Worm (Caenorhabditis elegans) whole organism, L4 larva: ENCODE measurements around the gene alg-1.

Experiments used
- F26F4.8 ChIP-seq: fragments of 200-800 bp; sonication (Bioruptor generic); conservative IDR thresholded peaks from 2 replicates; pipeline ENCODE4 v1.3.6; 2022; ENCODE audit warnings: missing genetic modification characterization, missing compliant biosample characterization
- F44E2.7 ChIP-seq: fragments of 200-800 bp; sonication (Bioruptor generic); IDR thresholded peaks from 2 replicates; pipeline ENCODE4 v2.1.2; 2022; ENCODE audit warnings: missing genetic modification characterization, missing compliant biosample characterization
- T20F7.1 ChIP-seq: fragments of 200-800 bp; sonication (Bioruptor generic); optimal IDR thresholded peaks from 2 replicates; lab custom pipeline; 2018; ENCODE audit warnings: mild to moderate bottlenecking, missing genetic modification characterization, missing compliant biosample characterization
- Y105C5A.15 ChIP-seq: fragments of 200-800 bp; sonication (Bioruptor generic); IDR thresholded peaks from 2 replicates; pipeline ENCODE4 v1.3.6; 2022; ENCODE audit warnings: missing genetic modification characterization, missing compliant biosample characterization
- ZK337.2 ChIP-seq: fragments of 200-800 bp; sonication (Bioruptor generic); IDR thresholded peaks from 2 replicates; pipeline ENCODE4 v1.3.6; 2022; ENCODE audit warnings: missing genetic modification reagents, missing genetic modification characterization, missing compliant biosample characterization
- aha-1 ChIP-seq: fragments of 150-350 bp; peaks from one replicate; lab custom pipeline; 2014; ENCODE audit warnings: missing biosample characterization, missing genetic modification characterization
- arid-1 ChIP-seq: fragments of 200-800 bp; sonication (Bioruptor generic); conservative IDR thresholded peaks from 2 replicates; pipeline ENCODE4 v1.3.6; 2022; ENCODE audit warnings: missing genetic modification reagents, missing genetic modification characterization, missing compliant biosample characterization
- ctbp-1 ChIP-seq: fragments of 200-800 bp; sonication (Bioruptor generic); IDR thresholded peaks from 2 replicates; pipeline ENCODE4 v1.3.6; 2022; ENCODE audit warnings: missing genetic modification reagents, missing genetic modification characterization, missing compliant biosample characterization
- daf-12 ChIP-seq: fragments of 150-350 bp; optimal IDR thresholded peaks from 2 replicates; lab custom pipeline; 2014; ENCODE audit warnings: missing biosample characterization, missing genetic modification reagents, missing genetic modification characterization
- daf-16 ChIP-seq, 3 experiments: sonication (generic microtip); optimal IDR thresholded peaks; 2 replicates each; lab custom pipeline; 2016 to 2017; ENCODE audit warnings: missing genetic modification characterization in 3 of 3, missing genetic modification reagents in 3 of 3, mild to moderate bottlenecking in 2 of 3, missing compliant biosample characterization in 2 of 3, missing biosample characterization in 1 of 3, moderate library complexity in 1 of 3
- dmd-6 ChIP-seq: fragments of 200-800 bp; sonication (Bioruptor generic); IDR thresholded peaks from 2 replicates; pipeline ENCODE4 v1.3.6; 2022; ENCODE audit warnings: missing genetic modification reagents, missing genetic modification characterization, missing compliant biosample characterization
- dmd-8 ChIP-seq: fragments of 200-800 bp; sonication (Bioruptor generic); IDR thresholded peaks from 2 replicates; pipeline ENCODE4 v1.3.6; 2022; ENCODE audit warnings: missing genetic modification characterization, missing compliant biosample characterization
- dmd-9 ChIP-seq: fragments of 200-800 bp; sonication (Bioruptor generic); IDR thresholded peaks from 2 replicates; pipeline ENCODE4 v1.3.6; 2022; ENCODE audit warnings: missing genetic modification reagents, missing genetic modification characterization, missing compliant biosample characterization
- dve-1 ChIP-seq: sonication (generic microtip); optimal IDR thresholded peaks from 2 replicates; lab custom pipeline; 2017; ENCODE audit warnings: antibody characterized with exemption, mild to moderate bottlenecking, missing genetic modification characterization, missing compliant biosample characterization; ENCODE audit not compliant: insufficient read depth
- hif-1 ChIP-seq, 2 experiments: sonication (generic microtip); optimal IDR thresholded peaks; 2 replicates each; lab custom pipeline; 2016 to 2017; ENCODE audit warnings: missing compliant biosample characterization in 2 of 2, missing genetic modification characterization in 2 of 2, missing genetic modification reagents in 2 of 2, missing genotype in 2 of 2, mild to moderate bottlenecking in 1 of 2
- hlh-11 ChIP-seq: fragments of 200-800 bp; sonication (Bioruptor generic); optimal IDR thresholded peaks from 2 replicates; lab custom pipeline; 2018; ENCODE audit warnings: mild to moderate bottlenecking, missing genetic modification characterization, missing compliant biosample characterization
- hlh-30 ChIP-seq: sonication (generic microtip); optimal IDR thresholded peaks from 2 replicates; lab custom pipeline; 2017; ENCODE audit warnings: antibody characterized with exemption, mild to moderate bottlenecking, missing genetic modification characterization, missing compliant biosample characterization; ENCODE audit not compliant: insufficient read depth
- hmg-1.1 ChIP-seq: fragments of 200-800 bp; sonication (Bioruptor generic); IDR thresholded peaks from 2 replicates; pipeline ENCODE4 v1.3.6; 2022; ENCODE audit warnings: missing genetic modification reagents, missing genetic modification characterization, missing compliant biosample characterization
- lsy-2 ChIP-seq, 2 experiments: fragments of 150-350 bp in 1 of 2; sonication (generic microtip) in 1 of 2; optimal IDR thresholded peaks; 2 replicates each; lab custom pipeline; 2014 to 2017; ENCODE audit warnings: missing biosample characterization in 2 of 2, missing genetic modification characterization in 2 of 2
- madf-5 ChIP-seq, 2 experiments: fragments of 200-800 bp; sonication (Bioruptor generic); IDR thresholded peaks; 2 replicates each; pipeline ENCODE4 v1.3.6; 2022; ENCODE audit warnings: missing compliant biosample characterization in 2 of 2, missing genetic modification characterization in 2 of 2
- mdl-1 ChIP-seq, 2 experiments: fragments of 150-350 bp in 1 of 2; sonication (generic microtip) in 1 of 2; optimal IDR thresholded peaks; 2 replicates each; lab custom pipeline; 2014 to 2017; ENCODE audit warnings: missing biosample characterization in 2 of 2, missing genetic modification characterization in 2 of 2
- mdt-29 ChIP-seq: fragments of 200-800 bp; sonication (Bioruptor generic); IDR thresholded peaks from 2 replicates; pipeline ENCODE4 v1.3.6; 2022; ENCODE audit warnings: missing genetic modification reagents, missing genetic modification characterization, missing compliant biosample characterization
- mep-1 ChIP-seq: fragments of 150-350 bp; sonication (generic microtip); optimal IDR thresholded peaks from 3 replicates; lab custom pipeline; 2014; ENCODE audit warnings: missing biosample characterization, missing genetic modification characterization
- mes-2 ChIP-seq: sonication (generic microtip); optimal IDR thresholded peaks from 2 replicates; lab custom pipeline; 2016; ENCODE audit warnings: missing genotype, mild to moderate bottlenecking, missing genetic modification characterization, missing compliant biosample characterization; ENCODE audit not compliant: poor library complexity, severe bottlenecking
- mxl-2 ChIP-seq: fragments of 200-800 bp; sonication (Bioruptor generic); conservative IDR thresholded peaks from 2 replicates; pipeline ENCODE4 v1.3.6; 2022; ENCODE audit warnings: missing genetic modification reagents, missing genetic modification characterization, missing compliant biosample characterization
- mxl-3 ChIP-seq: fragments of 200-800 bp; sonication (Bioruptor generic); optimal IDR thresholded peaks from 2 replicates; lab custom pipeline; 2018; ENCODE audit warnings: mild to moderate bottlenecking, missing genetic modification characterization, missing compliant biosample characterization
- nhr-11 ChIP-seq: fragments of 150-350 bp; optimal IDR thresholded peaks from 2 replicates; lab custom pipeline; 2014; ENCODE audit warnings: missing biosample characterization, missing genetic modification characterization
- nhr-25 ChIP-seq: sonication (generic microtip); optimal IDR thresholded peaks from 2 replicates; lab custom pipeline; 2017; ENCODE audit warnings: missing genetic modification characterization, mild to moderate bottlenecking, missing compliant biosample characterization, antibody characterized with exemption, moderate library complexity, borderline replicate concordance; ENCODE audit not compliant: insufficient read depth
- nhr-28 ChIP-seq: fragments of 150-350 bp; optimal IDR thresholded peaks from 2 replicates; lab custom pipeline; 2014; ENCODE audit warnings: missing biosample characterization, missing genetic modification characterization
- nhr-41 ChIP-seq: fragments of 200-800 bp; sonication (Bioruptor generic); IDR thresholded peaks from 2 replicates; pipeline ENCODE4 v1.3.6; 2022; ENCODE audit warnings: missing genetic modification reagents, missing genetic modification characterization, missing compliant biosample characterization
- nhr-48 ChIP-seq: sonication (generic microtip); optimal IDR thresholded peaks from 2 replicates; lab custom pipeline; 2016; ENCODE audit warnings: mild to moderate bottlenecking, missing genetic modification characterization, missing compliant biosample characterization
- nhr-77 ChIP-seq: fragments of 150-350 bp; optimal IDR thresholded peaks from 2 replicates; lab custom pipeline; 2014; ENCODE audit warnings: missing biosample characterization, missing genetic modification characterization
- pha-4 ChIP-seq, 2 experiments: fragments of 150-350 bp in 1 of 2; fragments of 200-800 bp in 1 of 2; sonication (Bioruptor generic) in 1 of 2; IDR thresholded peaks in 1 of 2; optimal IDR thresholded peaks in 1 of 2; 2 replicates each; pipeline versions ENCODE4 v1.3.6 to Lab custom; 2014 to 2022; ENCODE audit warnings: missing genetic modification characterization in 2 of 2, missing genetic modification reagents in 2 of 2, missing biosample characterization in 1 of 2, missing compliant biosample characterization in 1 of 2
- php-3 ChIP-seq: fragments of 200-800 bp; sonication (Bioruptor generic); IDR thresholded peaks from 2 replicates; pipeline ENCODE4 v1.3.6; 2022; ENCODE audit warnings: missing genetic modification reagents, missing genetic modification characterization, missing compliant biosample characterization
- rbr-2 ChIP-seq: sonication (generic microtip); optimal IDR thresholded peaks from 2 replicates; lab custom pipeline; 2016; ENCODE audit warnings: missing genotype, missing genetic modification characterization, missing compliant biosample characterization
- sdz-12 ChIP-seq: fragments of 200-800 bp; sonication (Bioruptor generic); optimal IDR thresholded peaks from 2 replicates; lab custom pipeline; 2018; ENCODE audit warnings: mild to moderate bottlenecking, missing genetic modification characterization, missing compliant biosample characterization
- snpc-1.2 ChIP-seq: fragments of 200-800 bp; sonication (Bioruptor generic); IDR thresholded peaks from 2 replicates; pipeline ENCODE4 v1.3.6; 2022; ENCODE audit warnings: missing genetic modification reagents, missing genetic modification characterization, missing compliant biosample characterization
- tra-1 ChIP-seq: fragments of 200-800 bp; sonication (Bioruptor generic); IDR thresholded peaks from 2 replicates; pipeline ENCODE4 v1.3.6; 2022; ENCODE audit warnings: missing genetic modification reagents, missing genetic modification characterization, missing compliant biosample characterization
- unc-39 ChIP-seq: sonication (generic microtip); optimal IDR thresholded peaks from 2 replicates; lab custom pipeline; 2017; ENCODE audit warnings: missing biosample characterization, missing genetic modification characterization
- unc-62 ChIP-seq, 3 experiments: fragments of 150-350 bp in 1 of 3; sonication (generic microtip); optimal IDR thresholded peaks in 2 of 3; peaks in 1 of 3; 1 replicate in 1 of 3; 2 replicates in 2 of 3; lab custom pipeline; 2014 to 2017; ENCODE audit warnings: missing biosample characterization in 3 of 3, missing genetic modification characterization in 3 of 3, missing genetic modification reagents in 3 of 3, missing genotype in 1 of 3
- zag-1 ChIP-seq: fragments of 150-350 bp; optimal IDR thresholded peaks from 2 replicates; lab custom pipeline; 2014; ENCODE audit warnings: missing biosample characterization, missing genetic modification characterization
- zfp-3 ChIP-seq: fragments of 200-800 bp; sonication (Bioruptor generic); conservative IDR thresholded peaks from 2 replicates; pipeline ENCODE4 v1.3.6; 2022; ENCODE audit warnings: missing genetic modification reagents, missing genetic modification characterization, missing compliant biosample characterization
- zip-2 ChIP-seq: fragments of 150-350 bp; optimal IDR thresholded peaks from 2 replicates; lab custom pipeline; 2014; ENCODE audit warnings: missing biosample characterization, missing genetic modification characterization

Gene alg-1

ce11 chrX:13973086-13973485 is 24.2 kb downstream of the alg-1 start (continued):
- TF ChIP-seq php-3 (GFP tag; lab: Robert Waterston, UW) (peak; percentile 76), mes-2 (peak; percentile 24), dmd-9 (GFP tag; lab: Robert Waterston, UW) (peak; percentile 86), nhr-41 (GFP tag; lab: Robert Waterston, UW) (peak; percentile 87), madf-5 (GFP tag; IDR thresholded peaks at IDR 0.05; lab: Robert Waterston, UW) (peak; percentile 77 to 83; a peak in 3 of 4 replicates), arid-1 (GFP tag; lab: Robert Waterston, UW) (peak; percentile 75), Y105C5A.15 (peak; percentile 62; the same call in 1 of the 2 replicates), dmd-8 (peak; percentile 90), dmd-6 (GFP tag; lab: Robert Waterston, UW) (peak; percentile 52; the same call in 1 of the 2 replicates), ctbp-1 (peak; percentile 68; the same call in 1 of the 2 replicates), mdt-29 (peak; percentile 62; the same call in 1 of the 2 replicates), F26F4.8 (peak; percentile 94), snpc-1.2 (GFP tag; lab: Robert Waterston, UW) (peak; percentile 89), F44E2.7 (GFP tag; lab: Robert Waterston, UW) (peak; percentile 76; the same call in 1 of the 2 replicates), ZK337.2 (peak; percentile 52; the same call in 1 of the 2 replicates), zfp-3 (GFP tag; lab: Robert Waterston, UW) (0 out of 2 replicates have a peak, but pooled peaks have one; percentile 54)

- TF ChIP-seq zag-1: no peak
- TF ChIP-seq dmd-6 (GFP tag; lab: Robert Waterston, UW): 0 out of 2 replicates have a peak, but pooled peaks have one; percentile 6
- no peak for TF ChIP-seq mxl-2
- peak; percentile 42 for TF ChIP-seq rbr-2
- peak in 1 of 2 experiments; percentile 25 for TF ChIP-seq mdl-1 (tag; optimal IDR thresholded peaks at IDR 0.05; lab: Kevin White, UChicago)
- peak; percentile 4 for TF ChIP-seq nhr-77 (tag; lab: Kevin White, UChicago)
- TF ChIP-seq mes-2: peak; percentile 48
- peak; percentile 64 for TF ChIP-seq hlh-30 (tag; lab: Kevin White, UChicago)
- TF ChIP-seq hlh-11: peak; percentile 63
- TF ChIP-seq nhr-28 (tag; lab: Kevin White, UChicago): peak; percentile 30
- TF ChIP-seq dve-1 (tag; lab: Kevin White, UChicago): peak; percentile 2
- peak; percentile 44 for TF ChIP-seq mep-1
- peak; percentile 28 for TF ChIP-seq nhr-11 (tag; lab: Kevin White, UChicago)
- peak; percentile 49 for TF ChIP-seq hmg-1.1
- TF ChIP-seq lsy-2 (tag; optimal IDR thresholded peaks at IDR 0.05; lab: Kevin White, UChicago): peak in 1 of 2 experiments; percentile 51
- TF ChIP-seq daf-16 (GFP tag; optimal IDR thresholded peaks at IDR 0.05; lab: Kevin White, UChicago): no peak
- peak; percentile 45 for TF ChIP-seq daf-16 (tag; optimal IDR thresholded peaks at IDR 0.05; lab: Kevin White, UChicago)
- TF ChIP-seq hif-1 (tag; optimal IDR thresholded peaks at IDR 0.05; lab: Kevin White, UChicago): peak in 1 of 2 experiments; percentile 54
- TF ChIP-seq aha-1 (tag; lab: Kevin White, UChicago): no peak
- no peak for TF ChIP-seq pha-4 (GFP tag; IDR thresholded peaks at IDR 0.05; lab: Robert Waterston, UW)
- no peak for TF ChIP-seq pha-4 (tag; optimal IDR thresholded peaks at IDR 0.05; lab: Kevin White, UChicago)
Observed at ce11 chrX:13973769-13974168, 24.9 kb downstream of the alg-1 start.

- TF ChIP-seq nhr-25 (tag; lab: Kevin White, UChicago) (peak; percentile 19), mdl-1 (tag; optimal IDR thresholded peaks at IDR 0.05; lab: Kevin White, UChicago) (no peak), unc-39 (tag; lab: Kevin White, UChicago) (no peak), lsy-2 (tag; optimal IDR thresholded peaks at IDR 0.05; lab: Kevin White, UChicago) (peak in 1 of 2 experiments; percentile 15), daf-12 (tag; lab: Kevin White, UChicago) (no peak), sdz-12 (GFP tag; lab: Kevin White, UChicago) (no peak), nhr-11 (tag; lab: Kevin White, UChicago) (no peak), unc-62 (GFP tag; optimal IDR thresholded peaks at IDR 0.05 in 1 of 2; lab: Kevin White, UChicago) (peak in 1 of 2 experiments; percentile 95), unc-62 (tag; optimal IDR thresholded peaks at IDR 0.05; lab: Kevin White, UChicago) (no peak), tra-1 (GFP tag; lab: Robert Waterston, UW) (peak; percentile 33; the same call in 1 of the 2 replicates), nhr-28 (tag; lab: Kevin White, UChicago) (peak; percentile 99), zip-2 (tag; lab: Kevin White, UChicago) (no peak), dve-1 (tag; lab: Kevin White, UChicago) (peak; percentile 41), dmd-8 (no peak), nhr-48 (tag; lab: Kevin White, UChicago) (peak; percentile 85), mxl-3 (GFP tag; lab: Kevin White, UChicago) (peak; percentile 32), mep-1 (peak; percentile 19), php-3 (GFP tag; lab: Robert Waterston, UW) (peak; percentile 54; the same call in 1 of the 2 replicates), T20F7.1 (GFP tag; lab: Kevin White, UChicago) (no peak)
Observed at ce11 chrX:13974448-13975071, 25.6 kb downstream of the alg-1 start.
